Fruit fly (Drosophila melanogaster) whole organism, embryonic: ENCODE results near the gene PH4alphaEFB.

ENCODE experiments used
- Bdp1 ChIP-seq: fragments of 200-800 bp; sonication (Bioruptor generic); optimal IDR thresholded peaks from 3 replicates; lab custom pipeline; 2016; ENCODE audit warnings: missing biosample characterization, missing genetic modification characterization
- CG12769 ChIP-seq: fragments of 200-800 bp; sonication (Bioruptor generic); optimal IDR thresholded peaks from 2 replicates; lab custom pipeline; 2019; ENCODE audit warnings: missing biosample characterization, mild to moderate bottlenecking, missing genetic modification characterization, moderate library complexity
- CG13287 ChIP-seq: fragments of 200-800 bp; sonication (Bioruptor generic); IDR thresholded peaks from 2 replicates; pipeline ENCODE4 v1.3.6; 2022; ENCODE audit warnings: missing biosample characterization, missing genetic modification characterization; ENCODE audit not compliant: partially characterized antibody
- CG15269 ChIP-seq: fragments of 200-800 bp; sonication (Bioruptor generic); optimal IDR thresholded peaks from 2 replicates; lab custom pipeline; 2018; ENCODE audit warnings: missing biosample characterization, mild to moderate bottlenecking, missing genetic modification characterization, moderate library complexity
- CG1647 ChIP-seq: fragments of 200-800 bp; sonication (Bioruptor generic); optimal IDR thresholded peaks from 3 replicates; lab custom pipeline; 2016; ENCODE audit warnings: missing biosample characterization, missing genetic modification characterization
- CG18619 ChIP-seq: fragments of 200-800 bp; sonication (Bioruptor generic); optimal IDR thresholded peaks from 3 replicates; lab custom pipeline; 2017; ENCODE audit warnings: missing biosample characterization, mild to moderate bottlenecking, missing genetic modification characterization
- CG2116 ChIP-seq: fragments of 200-800 bp; sonication (Bioruptor generic); optimal IDR thresholded peaks from 3 replicates; lab custom pipeline; 2018; ENCODE audit warnings: missing biosample characterization, mild to moderate bottlenecking, missing genetic modification characterization
- CG2678 ChIP-seq: fragments of 200-800 bp; sonication (Bioruptor generic); optimal IDR thresholded peaks from 3 replicates; lab custom pipeline; 2019; ENCODE audit warnings: missing biosample characterization, mild to moderate bottlenecking, missing genetic modification characterization, moderate library complexity
- CG2875 ChIP-seq: fragments of 200-800 bp; sonication (Bioruptor generic); optimal IDR thresholded peaks from 2 replicates; lab custom pipeline; 2017; ENCODE audit warnings: missing biosample characterization, mild to moderate bottlenecking, missing genetic modification characterization, missing genetic modification reagents
- CG3407 ChIP-seq: fragments of 200-800 bp; sonication (Bioruptor generic); optimal IDR thresholded peaks from 2 replicates; lab custom pipeline; 2018; ENCODE audit warnings: missing biosample characterization, mild to moderate bottlenecking, missing genetic modification characterization
- CG4424 ChIP-seq: fragments of 200-800 bp; sonication (Bioruptor generic); optimal IDR thresholded peaks from 3 replicates; lab custom pipeline; 2016; ENCODE audit warnings: missing biosample characterization, missing genetic modification characterization
- CG5245 ChIP-seq: fragments of 200-800 bp; sonication (Bioruptor generic); optimal IDR thresholded peaks from 3 replicates; lab custom pipeline; 2016; ENCODE audit warnings: missing biosample characterization, missing genetic modification characterization
- CG8388 ChIP-seq: fragments of 200-800 bp; sonication (Bioruptor generic); optimal IDR thresholded peaks from 2 replicates; lab custom pipeline; 2019; ENCODE audit warnings: missing biosample characterization, mild to moderate bottlenecking, missing genetic modification characterization, moderate library complexity
- CTCF ChIP-seq: fragments of 200-800 bp; sonication (Bioruptor generic); optimal IDR thresholded peaks from 2 replicates; lab custom pipeline; 2017; ENCODE audit warnings: missing biosample characterization, mild to moderate bottlenecking, missing genetic modification characterization, moderate library complexity
- CkIIα-i1 ChIP-seq: fragments of 200-800 bp; sonication (Bioruptor generic); IDR thresholded peaks from 2 replicates; pipeline ENCODE4 v1.3.6; 2022; ENCODE audit warnings: missing biosample characterization, missing genetic modification characterization
- D19B ChIP-seq: fragments of 200-800 bp; sonication (Bioruptor generic); optimal IDR thresholded peaks from 2 replicates; lab custom pipeline; 2017; ENCODE audit warnings: missing biosample characterization, mild to moderate bottlenecking, missing genetic modification characterization
- Dp ChIP-seq: fragments of 200-800 bp; sonication (Bioruptor generic); optimal IDR thresholded peaks from 2 replicates; lab custom pipeline; 2018; ENCODE audit warnings: missing biosample characterization, mild to moderate bottlenecking, missing genetic modification characterization, moderate library complexity
- Dref ChIP-seq: fragments of 200-800 bp; sonication (Bioruptor generic); IDR thresholded peaks from 2 replicates; pipeline ENCODE4 v1.3.6; 2022; ENCODE audit warnings: missing biosample characterization, missing genetic modification characterization
- E2f1 ChIP-seq: fragments of 200-800 bp; sonication (Bioruptor generic); IDR thresholded peaks from 2 replicates; pipeline ENCODE4 v1.3.6; 2022; ENCODE audit warnings: missing biosample characterization, missing genetic modification characterization
- HLH3B ChIP-seq: fragments of 200-800 bp; sonication (Bioruptor generic); IDR thresholded peaks from 2 replicates; pipeline ENCODE4 v1.3.6; 2022; ENCODE audit warnings: missing biosample characterization, missing genetic modification characterization
- Mes4 ChIP-seq: fragments of 200-800 bp; sonication (Bioruptor generic); optimal IDR thresholded peaks from 2 replicates; lab custom pipeline; 2016; ENCODE audit warnings: missing biosample characterization, missing genetic modification characterization
- NK7.1 ChIP-seq: fragments of 200-800 bp; sonication (Bioruptor generic); optimal IDR thresholded peaks from 3 replicates; lab custom pipeline; 2016; ENCODE audit warnings: missing biosample characterization, missing genetic modification characterization
- Neu2 ChIP-seq: fragments of 200-800 bp; sonication (Bioruptor generic); optimal IDR thresholded peaks from 3 replicates; lab custom pipeline; 2016; ENCODE audit warnings: missing biosample characterization, missing genetic modification characterization, borderline replicate concordance
- Nf-YC ChIP-seq: fragments of 200-800 bp; optimal IDR thresholded peaks from 3 replicates; lab custom pipeline; 2019; ENCODE audit warnings: missing biosample characterization, mild to moderate bottlenecking, missing genetic modification characterization, moderate library complexity
- Optix ChIP-seq: fragments of 200-800 bp; sonication (Bioruptor generic); IDR thresholded peaks from 3 replicates; pipeline ENCODE4 v1.3.6; 2022; ENCODE audit warnings: missing biosample characterization, missing genetic modification characterization
- Ptx1 ChIP-seq: fragments of 200-800 bp; sonication (Bioruptor generic); IDR thresholded peaks from 2 replicates; pipeline ENCODE4 v1.3.6; 2022; ENCODE audit warnings: missing biosample characterization, missing genetic modification characterization
- Scr ChIP-seq: fragments of 200-800 bp; sonication (Bioruptor generic); IDR thresholded peaks from 2 replicates; pipeline ENCODE4 v1.3.6; 2022; ENCODE audit warnings: missing biosample characterization, missing genetic modification characterization; ENCODE audit not compliant: partially characterized antibody
- ash1 ChIP-seq: fragments of 200-800 bp; sonication (Bioruptor generic); optimal IDR thresholded peaks from 2 replicates; lab custom pipeline; 2018; ENCODE audit warnings: missing biosample characterization, mild to moderate bottlenecking, missing genetic modification characterization
- bsh ChIP-seq, 2 experiments: fragments of 200-800 bp; sonication (Bioruptor generic); optimal IDR thresholded peaks; 2 replicates each; lab custom pipeline; 2017 to 2018; ENCODE audit warnings: mild to moderate bottlenecking in 2 of 2, missing biosample characterization in 2 of 2, missing genetic modification characterization in 2 of 2, moderate library complexity in 1 of 2
- chinmo ChIP-seq: fragments of 200-800 bp; sonication (Bioruptor generic); IDR thresholded peaks from 4 replicates; pipeline ENCODE4 v1.3.6; 2022; ENCODE audit warnings: missing biosample characterization, missing genetic modification characterization; ENCODE audit not compliant: partially characterized antibody
- dati ChIP-seq: fragments of 200-800 bp; sonication (Bioruptor generic); IDR thresholded peaks from 2 replicates; pipeline ENCODE4 v1.3.6; 2022; ENCODE audit warnings: missing biosample characterization, missing genetic modification characterization
- dm ChIP-seq: fragments of 200-800 bp; sonication (Bioruptor generic); optimal IDR thresholded peaks from 3 replicates; lab custom pipeline; 2016; ENCODE audit warnings: missing biosample characterization, missing genetic modification characterization
- dpn ChIP-seq, 2 experiments: fragments of 200-800 bp; sonication (Bioruptor generic); optimal IDR thresholded peaks; 3 replicates each; lab custom pipeline; 2016; ENCODE audit warnings: missing biosample characterization in 2 of 2, missing genetic modification characterization in 2 of 2
- dysf ChIP-seq: fragments of 200-800 bp; sonication (Bioruptor generic); IDR thresholded peaks from 3 replicates; pipeline ENCODE4 v1.3.6; 2022; ENCODE audit warnings: missing biosample characterization, missing genetic modification characterization
- fd64A ChIP-seq: fragments of 200-800 bp; sonication (Bioruptor generic); optimal IDR thresholded peaks from 3 replicates; lab custom pipeline; 2018; ENCODE audit warnings: missing biosample characterization, mild to moderate bottlenecking, missing genetic modification characterization
- fu2 ChIP-seq: fragments of 200-800 bp; sonication (Bioruptor generic); optimal IDR thresholded peaks from 2 replicates; lab custom pipeline; 2016; ENCODE audit warnings: missing biosample characterization, missing genetic modification characterization
- hb ChIP-seq: fragments of 200-800 bp; sonication (Bioruptor generic); IDR thresholded peaks from 3 replicates; pipeline ENCODE4 v1.3.6; 2022; ENCODE audit warnings: missing biosample characterization, missing genetic modification characterization; ENCODE audit not compliant: partially characterized antibody
- hbn ChIP-seq: fragments of 200-800 bp; sonication (Bioruptor generic); IDR thresholded peaks from 2 replicates; pipeline ENCODE4 v1.3.6; 2022; ENCODE audit warnings: missing biosample characterization, missing genetic modification characterization; ENCODE audit not compliant: partially characterized antibody
- mld ChIP-seq: fragments of 200-800 bp; sonication (Bioruptor generic); IDR thresholded peaks from 3 replicates; pipeline ENCODE4 v1.3.6; 2022; ENCODE audit warnings: missing biosample characterization, missing genetic modification characterization; ENCODE audit not compliant: partially characterized antibody
- peb ChIP-seq: fragments of 200-800 bp; sonication (Bioruptor generic); IDR thresholded peaks from 2 replicates; pipeline ENCODE4 v1.3.6; 2022; ENCODE audit warnings: missing biosample characterization, missing genetic modification characterization
- pum ChIP-seq: fragments of 200-800 bp; sonication (Bioruptor generic); optimal IDR thresholded peaks from 2 replicates; lab custom pipeline; 2016; ENCODE audit warnings: missing biosample characterization, missing genetic modification characterization
- row ChIP-seq: fragments of 200-800 bp; sonication (Bioruptor generic); IDR thresholded peaks from 3 replicates; pipeline ENCODE4 v1.3.6; 2022; ENCODE audit warnings: missing biosample characterization, missing genetic modification characterization
- sens ChIP-seq: fragments of 200-800 bp; sonication (Bioruptor generic); peaks from one replicate; lab custom pipeline; 2016; ENCODE audit warnings: missing biosample characterization, missing genetic modification characterization
- sna ChIP-seq: fragments of 200-800 bp; sonication (Bioruptor generic); IDR thresholded peaks from 2 replicates; pipeline ENCODE4 v1.3.6; 2022; ENCODE audit warnings: missing biosample characterization, missing genetic modification characterization; ENCODE audit not compliant: partially characterized antibody
- sug ChIP-seq: fragments of 200-800 bp; optimal IDR thresholded peaks from 2 replicates; lab custom pipeline; 2019; ENCODE audit warnings: missing biosample characterization, mild to moderate bottlenecking, missing genetic modification characterization, moderate library complexity
- tna ChIP-seq: fragments of 200-800 bp; sonication (Bioruptor generic); IDR thresholded peaks from 2 replicates; pipeline ENCODE4 v1.3.6; 2022; ENCODE audit warnings: missing biosample characterization, missing genetic modification characterization; ENCODE audit not compliant: partially characterized antibody
- toy ChIP-seq: fragments of 200-800 bp; sonication (Bioruptor generic); IDR thresholded peaks from 2 replicates; pipeline ENCODE4 v1.3.6; 2022; ENCODE audit warnings: missing biosample characterization, missing genetic modification characterization
- twi ChIP-seq: fragments of 200-800 bp; optimal IDR thresholded peaks from 2 replicates; lab custom pipeline; 2019; ENCODE audit warnings: missing biosample characterization, mild to moderate bottlenecking, missing genetic modification characterization, moderate library complexity
- tx ChIP-seq: fragments of 200-800 bp; sonication (Bioruptor generic); optimal IDR thresholded peaks from 2 replicates; lab custom pipeline; 2016; ENCODE audit warnings: missing biosample characterization, missing genetic modification characterization
- zen ChIP-seq: fragments of 200-800 bp; sonication (Bioruptor generic); optimal IDR thresholded peaks from 3 replicates; lab custom pipeline; 2018; ENCODE audit warnings: missing biosample characterization, mild to moderate bottlenecking, missing genetic modification characterization, moderate library complexity

The PH4alphaEFB gene

DNA sequence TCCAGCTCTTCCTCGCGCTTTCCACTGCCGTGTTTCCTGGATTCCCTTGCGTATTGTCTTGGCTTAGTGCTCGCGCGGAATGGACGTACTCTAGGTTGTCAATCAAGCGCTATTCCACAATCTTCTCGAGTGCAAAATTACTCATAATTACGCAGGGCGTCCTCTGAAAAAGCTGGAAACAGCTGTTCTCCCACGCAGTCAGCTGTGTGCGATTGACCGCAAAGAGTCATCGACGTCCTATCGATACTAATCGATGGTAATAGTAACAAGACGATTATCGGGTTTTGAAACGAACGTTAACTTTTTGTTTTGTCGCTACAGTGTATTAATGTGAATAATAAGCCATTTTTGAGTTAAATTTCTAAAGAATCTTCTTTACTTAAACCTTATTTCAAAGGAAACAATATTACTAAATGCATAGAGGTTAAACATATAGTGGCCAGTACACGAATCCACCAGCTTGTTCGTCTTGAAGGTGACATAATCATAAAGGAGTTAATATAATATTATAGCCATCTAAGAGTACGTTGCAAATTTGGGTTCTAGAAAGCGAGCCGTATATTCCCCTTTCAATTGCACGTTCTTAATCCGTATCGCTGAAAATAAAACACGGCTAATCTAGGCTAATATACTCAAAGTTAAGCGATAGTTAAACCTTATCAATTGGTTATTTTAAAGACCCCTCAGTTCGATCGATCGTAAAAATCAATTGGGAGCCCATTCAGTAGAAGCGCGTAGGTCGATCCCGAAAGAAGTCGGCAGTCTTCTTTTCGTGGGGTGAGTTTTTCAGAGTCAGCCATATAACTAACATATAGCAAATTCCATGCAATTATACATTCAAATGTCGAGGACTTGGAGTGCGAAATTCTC, 6.5 kb upstream of the PH4alphaEFB start, which contains the start of the genes CG2224 and CDase (continued):
- no peak for TF ChIP-seq CG2678 (tag; lab: Kevin White, UChicago)
- TF ChIP-seq Dp = peak; percentile 74
- no peak for TF ChIP-seq CG5245
- TF ChIP-seq bsh (GFP tag; optimal IDR thresholded peaks at IDR 0.05; lab: Kevin White, UChicago) = no peak
- TF ChIP-seq CG12769 (tag; lab: Kevin White, UChicago) = no peak
- no peak for TF ChIP-seq CG2875
- TF ChIP-seq tna (GFP tag; lab: Robert Waterston, UW) = peak; percentile 91
- no peak for TF ChIP-seq Bdp1 (GFP tag; lab: Kevin White, UChicago)
- TF ChIP-seq dysf (GFP tag; lab: Robert Waterston, UW) = no peak
- TF ChIP-seq Neu2 (GFP tag; lab: Kevin White, UChicago) = no peak
- TF ChIP-seq Scr = peak; percentile 89
- no peak for TF ChIP-seq D19B
- TF ChIP-seq CG1647 (GFP tag; lab: Kevin White, UChicago) = no peak
- TF ChIP-seq Mes4 (GFP tag; lab: Kevin White, UChicago) = no peak
- peak; percentile 55 for TF ChIP-seq sens
- no peak for TF ChIP-seq toy (GFP tag; lab: Robert Waterston, UW)
- TF ChIP-seq fu2 (GFP tag; lab: Kevin White, UChicago) = no peak
- TF ChIP-seq hb = peak; percentile 82
- peak; percentile 97 for TF ChIP-seq CG13287
- TF ChIP-seq dm = no peak
- TF ChIP-seq zen = no peak
- TF ChIP-seq CTCF (GFP tag; lab: Kevin White, UChicago) = peak; percentile 28
- no peak for TF ChIP-seq tx (GFP tag; lab: Kevin White, UChicago)
- no peak for TF ChIP-seq E2f1 (GFP tag; lab: Robert Waterston, UW)
- no peak for TF ChIP-seq CG8388 (GFP tag; lab: Kevin White, UChicago)
- TF ChIP-seq hbn (GFP tag; lab: Robert Waterston, UW) = peak; percentile 97
- no peak for TF ChIP-seq dpn (GFP tag; optimal IDR thresholded peaks at IDR 0.05; lab: Kevin White, UChicago)
- no peak for TF ChIP-seq CkIIα-i1
- TF ChIP-seq CG18619 = no peak
- TF ChIP-seq chinmo (GFP tag; lab: Robert Waterston, UW) = peak; percentile 96
- TF ChIP-seq NK7.1 (GFP tag; lab: Kevin White, UChicago) = no peak
- peak; percentile 74 for TF ChIP-seq CG2116
- TF ChIP-seq Nf-YC (tag; lab: Kevin White, UChicago) = no peak
- TF ChIP-seq Dref (GFP tag; lab: Robert Waterston, UW) = peak; percentile 97
- TF ChIP-seq sug (tag; lab: Kevin White, UChicago) = peak; percentile 90
- TF ChIP-seq CG15269 (tag; lab: Kevin White, UChicago) = no peak
- no peak for TF ChIP-seq Optix (GFP tag; lab: Robert Waterston, UW)
- no peak for TF ChIP-seq twi (tag; lab: Kevin White, UChicago)
- TF ChIP-seq HLH3B (GFP tag; lab: Robert Waterston, UW) = no peak
- peak; percentile 79 for TF ChIP-seq mld
- TF ChIP-seq peb = no peak
- no peak for TF ChIP-seq dati (GFP tag; lab: Robert Waterston, UW)
- TF ChIP-seq fd64A (GFP tag; lab: Kevin White, UChicago) = no peak
- TF ChIP-seq row (GFP tag; lab: Robert Waterston, UW) = no peak
- no peak for TF ChIP-seq pum (GFP tag; lab: Kevin White, UChicago)
- no peak for TF ChIP-seq CG4424 (GFP tag; lab: Kevin White, UChicago)
- TF ChIP-seq sna (GFP tag; lab: Robert Waterston, UW) = peak; percentile 95
- no peak for TF ChIP-seq CG3407 (GFP tag; lab: Kevin White, UChicago)
- TF ChIP-seq ash1 (GFP tag; lab: Kevin White, UChicago) = no peak
- TF ChIP-seq Ptx1 (GFP tag; lab: Robert Waterston, UW) = no peak
